Worm (Caenorhabditis elegans) whole organism, L4 larva: ENCODE results near the gene C14A6.12.

Source experiments
- F26F4.8 ChIP-seq: fragments of 200-800 bp; sonication (Bioruptor generic); conservative IDR thresholded peaks from 2 replicates; pipeline ENCODE4 v1.3.6; 2022; ENCODE audit warnings: missing genetic modification characterization, missing compliant biosample characterization
- F37D6.2 ChIP-seq: sonication (generic microtip); optimal IDR thresholded peaks from 2 replicates; lab custom pipeline; 2016; ENCODE audit warnings: mild to moderate bottlenecking, missing genetic modification characterization, missing compliant biosample characterization
- F49E8.2 ChIP-seq: sonication (generic microtip); optimal IDR thresholded peaks from 2 replicates; lab custom pipeline; 2016; ENCODE audit warnings: missing compliant biosample characterization, mild to moderate bottlenecking, missing genetic modification characterization, borderline replicate concordance
- T20F7.1 ChIP-seq: fragments of 200-800 bp; sonication (Bioruptor generic); optimal IDR thresholded peaks from 2 replicates; lab custom pipeline; 2018; ENCODE audit warnings: mild to moderate bottlenecking, missing genetic modification characterization, missing compliant biosample characterization
- T26A8.4 ChIP-seq: fragments of 200-800 bp; sonication (Bioruptor generic); IDR thresholded peaks from 2 replicates; pipeline ENCODE4 v1.3.6; 2022; ENCODE audit warnings: missing genetic modification characterization, missing compliant biosample characterization
- ama-1 ChIP-seq: fragments of 150-350 bp; optimal IDR thresholded peaks from 2 replicates; lab custom pipeline; 2014; ENCODE audit warnings: inconsistent platforms, mixed read lengths
- ctbp-1 ChIP-seq: fragments of 200-800 bp; sonication (Bioruptor generic); IDR thresholded peaks from 2 replicates; pipeline ENCODE4 v1.3.6; 2022; ENCODE audit warnings: missing genetic modification reagents, missing genetic modification characterization, missing compliant biosample characterization
- daf-16 ChIP-seq, 3 experiments: sonication (generic microtip); optimal IDR thresholded peaks; 2 replicates each; lab custom pipeline; 2016 to 2017; ENCODE audit warnings: missing genetic modification characterization in 3 of 3, missing genetic modification reagents in 3 of 3, mild to moderate bottlenecking in 2 of 3, missing compliant biosample characterization in 2 of 3, missing biosample characterization in 1 of 3, moderate library complexity in 1 of 3
- dmd-6 ChIP-seq: fragments of 200-800 bp; sonication (Bioruptor generic); IDR thresholded peaks from 2 replicates; pipeline ENCODE4 v1.3.6; 2022; ENCODE audit warnings: missing genetic modification reagents, missing genetic modification characterization, missing compliant biosample characterization
- dmd-8 ChIP-seq: fragments of 200-800 bp; sonication (Bioruptor generic); IDR thresholded peaks from 2 replicates; pipeline ENCODE4 v1.3.6; 2022; ENCODE audit warnings: missing genetic modification characterization, missing compliant biosample characterization
- dmd-9 ChIP-seq: fragments of 200-800 bp; sonication (Bioruptor generic); IDR thresholded peaks from 2 replicates; pipeline ENCODE4 v1.3.6; 2022; ENCODE audit warnings: missing genetic modification reagents, missing genetic modification characterization, missing compliant biosample characterization
- dpl-1 ChIP-seq: fragments of 150-350 bp; optimal IDR thresholded peaks from 2 replicates; lab custom pipeline; 2014; ENCODE audit warnings: missing biosample characterization, missing genetic modification reagents, missing genetic modification characterization
- duxl-1 ChIP-seq: sonication (generic microtip); optimal IDR thresholded peaks from 2 replicates; lab custom pipeline; 2016; ENCODE audit warnings: mild to moderate bottlenecking, missing genetic modification characterization, moderate library complexity, missing compliant biosample characterization; ENCODE audit not compliant: poor library complexity
- egl-43 ChIP-seq: fragments of 200-800 bp; sonication (Bioruptor generic); IDR thresholded peaks from 2 replicates; pipeline ENCODE4 v1.3.6; 2022; ENCODE audit warnings: missing genetic modification reagents, missing genetic modification characterization, missing compliant biosample characterization
- hlh-11 ChIP-seq: fragments of 200-800 bp; sonication (Bioruptor generic); optimal IDR thresholded peaks from 2 replicates; lab custom pipeline; 2018; ENCODE audit warnings: mild to moderate bottlenecking, missing genetic modification characterization, missing compliant biosample characterization
- lim-7 ChIP-seq: fragments of 200-800 bp; sonication (Bioruptor generic); IDR thresholded peaks from 2 replicates; pipeline ENCODE4 v1.3.6; 2022; ENCODE audit warnings: missing genetic modification characterization, missing compliant biosample characterization
- lin-1 ChIP-seq: fragments of 200-800 bp; sonication (Bioruptor generic); IDR thresholded peaks from 2 replicates; pipeline ENCODE4 v1.3.6; 2022; ENCODE audit warnings: missing genetic modification reagents, missing genetic modification characterization, missing compliant biosample characterization
- lin-29 ChIP-seq: fragments of 200-800 bp; sonication (Bioruptor generic); IDR thresholded peaks from 2 replicates; pipeline ENCODE4 v1.3.6; 2022; ENCODE audit warnings: missing genetic modification reagents, missing genetic modification characterization, missing compliant biosample characterization
- lin-38 ChIP-seq: fragments of 200-800 bp; sonication (Bioruptor generic); IDR thresholded peaks from 2 replicates; pipeline ENCODE4 v1.3.6; 2022; ENCODE audit warnings: missing genetic modification reagents, missing genetic modification characterization, missing compliant biosample characterization
- lsy-2 ChIP-seq, 2 experiments: fragments of 150-350 bp in 1 of 2; sonication (generic microtip) in 1 of 2; optimal IDR thresholded peaks; 2 replicates each; lab custom pipeline; 2014 to 2017; ENCODE audit warnings: missing biosample characterization in 2 of 2, missing genetic modification characterization in 2 of 2
- madf-5 ChIP-seq, 2 experiments: fragments of 200-800 bp; sonication (Bioruptor generic); IDR thresholded peaks; 2 replicates each; pipeline ENCODE4 v1.3.6; 2022; ENCODE audit warnings: missing compliant biosample characterization in 2 of 2, missing genetic modification characterization in 2 of 2
- madf-9 ChIP-seq: fragments of 200-800 bp; sonication (Bioruptor generic); conservative IDR thresholded peaks from 2 replicates; pipeline ENCODE4 v1.3.6; 2022; ENCODE audit warnings: missing genetic modification reagents, missing genetic modification characterization, missing compliant biosample characterization
- mdl-1 ChIP-seq, 2 experiments: fragments of 150-350 bp in 1 of 2; sonication (generic microtip) in 1 of 2; optimal IDR thresholded peaks; 2 replicates each; lab custom pipeline; 2014 to 2017; ENCODE audit warnings: missing biosample characterization in 2 of 2, missing genetic modification characterization in 2 of 2
- mdt-29 ChIP-seq: fragments of 200-800 bp; sonication (Bioruptor generic); IDR thresholded peaks from 2 replicates; pipeline ENCODE4 v1.3.6; 2022; ENCODE audit warnings: missing genetic modification reagents, missing genetic modification characterization, missing compliant biosample characterization
- mep-1 ChIP-seq: fragments of 150-350 bp; sonication (generic microtip); optimal IDR thresholded peaks from 3 replicates; lab custom pipeline; 2014; ENCODE audit warnings: missing biosample characterization, missing genetic modification characterization
- mes-2 ChIP-seq: sonication (generic microtip); optimal IDR thresholded peaks from 2 replicates; lab custom pipeline; 2016; ENCODE audit warnings: missing genotype, mild to moderate bottlenecking, missing genetic modification characterization, missing compliant biosample characterization; ENCODE audit not compliant: poor library complexity, severe bottlenecking
- mxl-3 ChIP-seq: fragments of 200-800 bp; sonication (Bioruptor generic); optimal IDR thresholded peaks from 2 replicates; lab custom pipeline; 2018; ENCODE audit warnings: mild to moderate bottlenecking, missing genetic modification characterization, missing compliant biosample characterization
- nhr-102 ChIP-seq: sonication (generic microtip); optimal IDR thresholded peaks from 2 replicates; lab custom pipeline; 2016; ENCODE audit warnings: mild to moderate bottlenecking, missing genetic modification characterization, moderate library complexity, missing compliant biosample characterization
- nhr-28 ChIP-seq: fragments of 150-350 bp; optimal IDR thresholded peaks from 2 replicates; lab custom pipeline; 2014; ENCODE audit warnings: missing biosample characterization, missing genetic modification characterization
- nhr-41 ChIP-seq: fragments of 200-800 bp; sonication (Bioruptor generic); IDR thresholded peaks from 2 replicates; pipeline ENCODE4 v1.3.6; 2022; ENCODE audit warnings: missing genetic modification reagents, missing genetic modification characterization, missing compliant biosample characterization
- nhr-42 ChIP-seq: fragments of 200-800 bp; sonication (Bioruptor generic); IDR thresholded peaks from 2 replicates; pipeline ENCODE4 v1.3.6; 2022; ENCODE audit warnings: missing genetic modification characterization, missing compliant biosample characterization
- nhr-6 ChIP-seq: fragments of 150-350 bp; optimal IDR thresholded peaks from 2 replicates; lab custom pipeline; 2014; ENCODE audit warnings: missing biosample characterization, missing genetic modification characterization
- pha-4 ChIP-seq, 2 experiments: fragments of 150-350 bp in 1 of 2; fragments of 200-800 bp in 1 of 2; sonication (Bioruptor generic) in 1 of 2; IDR thresholded peaks in 1 of 2; optimal IDR thresholded peaks in 1 of 2; 2 replicates each; pipeline versions ENCODE4 v1.3.6 to Lab custom; 2014 to 2022; ENCODE audit warnings: missing genetic modification characterization in 2 of 2, missing genetic modification reagents in 2 of 2, missing biosample characterization in 1 of 2, missing compliant biosample characterization in 1 of 2
- pqm-1 ChIP-seq: sonication (generic microtip); optimal IDR thresholded peaks from 2 replicates; lab custom pipeline; 2017; ENCODE audit warnings: missing biosample characterization, missing genetic modification characterization
- rbr-2 ChIP-seq: sonication (generic microtip); optimal IDR thresholded peaks from 2 replicates; lab custom pipeline; 2016; ENCODE audit warnings: missing genotype, missing genetic modification characterization, missing compliant biosample characterization
- snpc-1.2 ChIP-seq: fragments of 200-800 bp; sonication (Bioruptor generic); IDR thresholded peaks from 2 replicates; pipeline ENCODE4 v1.3.6; 2022; ENCODE audit warnings: missing genetic modification reagents, missing genetic modification characterization, missing compliant biosample characterization
- snpc-4 ChIP-seq: fragments of 150-350 bp; optimal IDR thresholded peaks from 2 replicates; lab custom pipeline; 2014; ENCODE audit warnings: missing biosample characterization, missing genetic modification characterization
- spr-1 ChIP-seq: sonication (generic microtip); optimal IDR thresholded peaks from 2 replicates; lab custom pipeline; 2016; ENCODE audit warnings: mild to moderate bottlenecking, missing genetic modification characterization, missing compliant biosample characterization
- unc-39 ChIP-seq: sonication (generic microtip); optimal IDR thresholded peaks from 2 replicates; lab custom pipeline; 2017; ENCODE audit warnings: missing biosample characterization, missing genetic modification characterization
- zfp-2 ChIP-seq: sonication (generic microtip); optimal IDR thresholded peaks from 2 replicates; lab custom pipeline; 2016; ENCODE audit warnings: mild to moderate bottlenecking, missing genetic modification characterization, missing compliant biosample characterization
- zfp-3 ChIP-seq: fragments of 200-800 bp; sonication (Bioruptor generic); conservative IDR thresholded peaks from 2 replicates; pipeline ENCODE4 v1.3.6; 2022; ENCODE audit warnings: missing genetic modification reagents, missing genetic modification characterization, missing compliant biosample characterization
- zip-11 ChIP-seq: fragments of 200-800 bp; sonication (Bioruptor generic); IDR thresholded peaks from 2 replicates; pipeline ENCODE4 v1.3.6; 2022; ENCODE audit warnings: missing genetic modification characterization, missing compliant biosample characterization
- zip-2 ChIP-seq: fragments of 150-350 bp; optimal IDR thresholded peaks from 2 replicates; lab custom pipeline; 2014; ENCODE audit warnings: missing biosample characterization, missing genetic modification characterization

C14A6.12 gene

DNA sequence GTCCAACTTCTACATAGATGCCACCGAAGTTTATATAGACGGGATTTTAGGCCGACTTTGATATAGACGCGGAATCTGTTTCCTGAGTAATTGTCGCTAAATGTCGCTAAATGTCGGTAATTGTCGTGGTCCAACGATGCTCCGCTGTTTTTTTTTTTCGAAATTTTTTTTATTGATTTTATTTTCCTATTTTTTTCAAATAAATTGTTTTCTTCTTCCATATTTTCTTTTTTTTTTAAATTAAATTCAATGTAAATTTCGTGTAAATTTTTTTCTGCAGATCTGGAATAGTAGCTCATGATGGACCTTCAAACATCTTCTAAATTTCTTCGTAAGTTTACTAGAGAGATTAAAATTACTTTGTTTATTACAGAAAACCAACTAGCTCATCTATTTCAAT lies 22.4 kb upstream of the C14A6.12 start, which contains the start of gene C31G12.3:
TSS of gene C31G12.3 (plus strand) at position 301 of the 400 bp plus-strand sequence.
- TF ChIP-seq hlh-11 (no peak), lin-29 (no peak), dmd-6 (no peak), dmd-8 (GFP tag; lab: Robert Waterston, UW) (no peak), dmd-9 (GFP tag; lab: Robert Waterston, UW) (no peak), mdl-1 (tag; optimal IDR thresholded peaks at IDR 0.05; lab: Kevin White, UChicago) (no peak), F26F4.8 (no peak), lin-38 (GFP tag; lab: Robert Waterston, UW) (no peak), snpc-1.2 (GFP tag; lab: Robert Waterston, UW) (no peak), unc-39 (tag; lab: Kevin White, UChicago) (no peak), zip-2 (no peak), lim-7 (GFP tag; lab: Robert Waterston, UW) (no peak), madf-9 (GFP tag; lab: Robert Waterston, UW) (no peak), zip-11 (GFP tag; lab: Robert Waterston, UW) (no peak), dpl-1 (no peak), nhr-6 (tag; lab: Kevin White, UChicago) (no peak)

- TF ChIP-seq pqm-1 (tag; lab: Kevin White, UChicago) (no peak), spr-1 (no peak), rbr-2 (tag; lab: Kevin White, UChicago) (no peak), nhr-28 (tag; lab: Kevin White, UChicago) (no peak), mes-2 (no peak), mxl-3 (GFP tag; lab: Kevin White, UChicago) (no peak), lin-1 (GFP tag; lab: Robert Waterston, UW) (no peak), egl-43 (no peak), F49E8.2 (tag; lab: Kevin White, UChicago) (no peak)
These were observed 17.2 kb upstream of the C14A6.12 start, which contains the start of gene C31G12.1 for ce11 chrV:18179663-18180062. Gene C31G12.1 (plus strand): TSS chrV:18179963.

- TF ChIP-seq duxl-1 (tag; lab: Kevin White, UChicago) (no peak), ama-1 (lab: Kevin White, UChicago) (no peak), nhr-102 (tag; lab: Kevin White, UChicago) (no peak), snpc-4 (no peak), lsy-2 (tag; optimal IDR thresholded peaks at IDR 0.05; lab: Kevin White, UChicago) (no peak), T26A8.4 (GFP tag; lab: Robert Waterston, UW) (no peak), nhr-41 (GFP tag; lab: Robert Waterston, UW) (no peak), T20F7.1 (GFP tag; lab: Kevin White, UChicago) (no peak), rbr-2 (tag; lab: Kevin White, UChicago) (no peak), mdt-29 (GFP tag; lab: Robert Waterston, UW) (no peak), pha-4 (GFP tag; IDR thresholded peaks at IDR 0.05; lab: Robert Waterston, UW) (no peak), pha-4 (tag; optimal IDR thresholded peaks at IDR 0.05; lab: Kevin White, UChicago) (no peak), ctbp-1 (GFP tag; lab: Robert Waterston, UW) (no peak), mdl-1 (tag; optimal IDR thresholded peaks at IDR 0.05; lab: Kevin White, UChicago) (no peak), F37D6.2 (no peak), mep-1 (no peak), nhr-42 (GFP tag; lab: Robert Waterston, UW) (no peak), zfp-2 (no peak), madf-5 (GFP tag; IDR thresholded peaks at IDR 0.05; lab: Robert Waterston, UW) (no peak), daf-16 (GFP tag; optimal IDR thresholded peaks at IDR 0.05; lab: Kevin White, UChicago) (no peak), daf-16 (tag; optimal IDR thresholded peaks at IDR 0.05; lab: Kevin White, UChicago) (no peak), zfp-3 (GFP tag; lab: Robert Waterston, UW) (no peak)
These were observed 16.2 kb upstream of the C14A6.12 start, which contains the start of gene C31G12.4 for ce11 chrV:18178659-18179058. Gene C31G12.4 (minus strand): TSS chrV:18178759.
